Worm (Caenorhabditis elegans) whole organism, early embryonic: ENCODE data around the gene F09C6.12.

Source experiments
- B0310.2 ChIP-seq: sonication (generic microtip); optimal IDR thresholded peaks from 2 replicates; lab custom pipeline; 2016; ENCODE audit warnings: mild to moderate bottlenecking, missing genetic modification characterization, missing compliant biosample characterization
- F13C5.2 ChIP-seq: sonication (generic microtip); optimal IDR thresholded peaks from 2 replicates; lab custom pipeline; 2017; ENCODE audit warnings: mild to moderate bottlenecking, missing genetic modification characterization, inconsistent platforms, missing compliant biosample characterization
- aly-1 ChIP-seq: sonication (generic microtip); optimal IDR thresholded peaks from 2 replicates; lab custom pipeline; 2016; ENCODE audit warnings: missing genetic modification characterization, missing compliant biosample characterization
- ama-1 ChIP-seq: fragments of 150-350 bp; optimal IDR thresholded peaks from 2 replicates; lab custom pipeline; 2014
- ceh-13 ChIP-seq: fragments of 200-800 bp; sonication (Bioruptor generic); optimal IDR thresholded peaks from 2 replicates; lab custom pipeline; 2018; ENCODE audit warnings: mild to moderate bottlenecking, missing genetic modification characterization, missing compliant biosample characterization
- ceh-36 ChIP-seq: sonication (generic microtip); optimal IDR thresholded peaks from 2 replicates; lab custom pipeline; 2016; ENCODE audit warnings: missing genetic modification characterization, inconsistent platforms, missing compliant biosample characterization
- ets-7 ChIP-seq: sonication (generic microtip); optimal IDR thresholded peaks from 2 replicates; lab custom pipeline; 2016; ENCODE audit warnings: missing genotype, missing genetic modification characterization, missing compliant biosample characterization
- flt-1 ChIP-seq: fragments of 200-800 bp; sonication (Bioruptor generic); IDR thresholded peaks from 2 replicates; pipeline ENCODE4 v1.3.6; 2022; ENCODE audit warnings: missing genetic modification characterization, missing compliant biosample characterization
- hmbx-1 ChIP-seq: sonication (generic microtip); optimal IDR thresholded peaks from 2 replicates; lab custom pipeline; 2016; ENCODE audit warnings: mild to moderate bottlenecking, missing genetic modification characterization, missing compliant biosample characterization
- hmg-4 ChIP-seq: fragments of 200-800 bp; sonication (Bioruptor generic); optimal IDR thresholded peaks from 2 replicates; lab custom pipeline; 2018; ENCODE audit warnings: mild to moderate bottlenecking, missing genetic modification characterization, missing compliant biosample characterization
- hnd-1 ChIP-seq: sonication (generic microtip); optimal IDR thresholded peaks from 2 replicates; lab custom pipeline; 2016; ENCODE audit warnings: missing genetic modification characterization, missing compliant biosample characterization
- pes-1 ChIP-seq: fragments of 200-800 bp; sonication (Bioruptor generic); IDR thresholded peaks from 2 replicates; pipeline ENCODE4 v1.3.6; 2022; ENCODE audit warnings: missing genetic modification reagents, missing genetic modification characterization, missing compliant biosample characterization
- scrt-1 ChIP-seq: fragments of 200-800 bp; sonication (Bioruptor generic); IDR thresholded peaks from 2 replicates; pipeline ENCODE4 v1.3.6; 2022; ENCODE audit warnings: missing genetic modification characterization, missing compliant biosample characterization
- sea-1 ChIP-seq: fragments of 200-800 bp; sonication (Bioruptor generic); conservative IDR thresholded peaks from 2 replicates; pipeline ENCODE4 v1.3.6; 2022; ENCODE audit warnings: missing genetic modification characterization, missing compliant biosample characterization
- tbx-11 ChIP-seq: fragments of 200-800 bp; sonication (Bioruptor generic); IDR thresholded peaks from 2 replicates; pipeline ENCODE4 v1.3.6; 2022; ENCODE audit warnings: missing genetic modification characterization, missing compliant biosample characterization
- tbx-37 ChIP-seq: fragments of 200-800 bp; sonication (Bioruptor generic); conservative IDR thresholded peaks from 2 replicates; pipeline ENCODE4 v1.3.6; 2022; ENCODE audit warnings: missing genetic modification reagents, missing genetic modification characterization, missing compliant biosample characterization
- tra-4 ChIP-seq: sonication (generic microtip); optimal IDR thresholded peaks from 2 replicates; lab custom pipeline; 2017; ENCODE audit warnings: missing genetic modification characterization, missing compliant biosample characterization

Gene F09C6.12

ce11 chrV:16852002-16852401, 30.7 kb upstream of the F09C6.12 start, which contains the start of gene clec-37:
TSS of gene clec-37 (minus strand) at chrV:16852102.
- TF ChIP-seq ceh-13 (GFP tag; lab: Kevin White, UChicago) (no peak), tbx-11 (GFP tag; lab: Robert Waterston, UW) (no peak), ceh-36 (no peak), flt-1 (GFP tag; lab: Robert Waterston, UW) (no peak), scrt-1 (GFP tag; lab: Robert Waterston, UW) (no peak)

ce11 chrV:16853956-16854683, 28.5 kb upstream of the F09C6.12 start, which contains the start of the genes clec-35 and clec-27:
TSS of gene clec-35 (minus strand) at chrV:16854056.
TSS of gene clec-27 (plus strand) at chrV:16854633.
- TF ChIP-seq F13C5.2 (tag; lab: Kevin White, UChicago), result no peak
- no peak for TF ChIP-seq scrt-1 (GFP tag; lab: Robert Waterston, UW)
- TF ChIP-seq hmg-4 (GFP tag; lab: Kevin White, UChicago), result no peak
- TF ChIP-seq tra-4, result no peak
- no peak for TF ChIP-seq tbx-11 (GFP tag; lab: Robert Waterston, UW)
- TF ChIP-seq hmbx-1, result no peak
- TF ChIP-seq sea-1 (GFP tag; lab: Robert Waterston, UW), result no peak
- no peak for TF ChIP-seq ceh-13 (GFP tag; lab: Kevin White, UChicago)
- TF ChIP-seq aly-1 (tag; lab: Kevin White, UChicago), result no peak
- TF ChIP-seq B0310.2 (tag; lab: Kevin White, UChicago), result no peak
- TF ChIP-seq ceh-36, result no peak
- TF ChIP-seq ets-7 (tag; lab: Kevin White, UChicago), result no peak
- no peak for TF ChIP-seq tbx-37
- TF ChIP-seq ama-1 (lab: Kevin White, UChicago), result no peak
- TF ChIP-seq flt-1 (GFP tag; lab: Robert Waterston, UW), result no peak

- TF ChIP-seq flt-1 (GFP tag; lab: Robert Waterston, UW), result no peak
- TF ChIP-seq ets-7 (tag; lab: Kevin White, UChicago), result no peak
- TF ChIP-seq tbx-11 (GFP tag; lab: Robert Waterston, UW), result no peak
- no peak for TF ChIP-seq aly-1 (tag; lab: Kevin White, UChicago)
- TF ChIP-seq B0310.2 (tag; lab: Kevin White, UChicago), result no peak
- no peak for TF ChIP-seq tra-4
- no peak for TF ChIP-seq pes-1 (GFP tag; lab: Robert Waterston, UW)
- no peak for TF ChIP-seq tbx-37
- no peak for TF ChIP-seq ceh-36
- no peak for TF ChIP-seq ceh-13 (GFP tag; lab: Kevin White, UChicago)
- no peak for TF ChIP-seq scrt-1 (GFP tag; lab: Robert Waterston, UW)
Observed at ce11 chrV:16857977-16858479, 24.6 kb upstream of the F09C6.12 start, which contains the start of the genes clec-31 and clec-22. TSS of gene clec-31 (minus strand) at chrV:16858077. TSS of gene clec-22 (plus strand) at chrV:16858429.

ce11 chrV:16861719-16862118, 20.9 kb upstream of the F09C6.12 start, which contains the start of the genes clec-32 and clec-24:
TSS of gene clec-32 (minus strand) at chrV:16861819.
TSS of gene clec-24 (plus strand) at chrV:16862012.
- TF ChIP-seq tra-4 (no peak), hmbx-1 (no peak), tbx-37 (no peak), scrt-1 (GFP tag; lab: Robert Waterston, UW) (no peak), pes-1 (GFP tag; lab: Robert Waterston, UW) (no peak), tbx-11 (GFP tag; lab: Robert Waterston, UW) (no peak), hmg-4 (GFP tag; lab: Kevin White, UChicago) (no peak), hnd-1 (tag; lab: Kevin White, UChicago) (no peak)

ce11 chrV:16865404-16865803, 17.3 kb upstream of the F09C6.12 start, which contains the start of gene clec-28:
TSS of gene clec-28 (plus strand) at chrV:16865704.
- no peak for TF ChIP-seq tbx-11 (GFP tag; lab: Robert Waterston, UW)
- no peak for TF ChIP-seq hmbx-1
- TF ChIP-seq F13C5.2 (tag; lab: Kevin White, UChicago), result no peak
- no peak for TF ChIP-seq ama-1 (lab: Kevin White, UChicago)
- no peak for TF ChIP-seq ceh-36
- no peak for TF ChIP-seq ets-7 (tag; lab: Kevin White, UChicago)
- no peak for TF ChIP-seq flt-1 (GFP tag; lab: Robert Waterston, UW)
- TF ChIP-seq hnd-1 (tag; lab: Kevin White, UChicago), result no peak
- TF ChIP-seq tbx-37, result no peak
- TF ChIP-seq aly-1 (tag; lab: Kevin White, UChicago), result no peak
- TF ChIP-seq sea-1 (GFP tag; lab: Robert Waterston, UW), result no peak
- no peak for TF ChIP-seq B0310.2 (tag; lab: Kevin White, UChicago)
- no peak for TF ChIP-seq tra-4
- TF ChIP-seq scrt-1 (GFP tag; lab: Robert Waterston, UW), result no peak
- no peak for TF ChIP-seq hmg-4 (GFP tag; lab: Kevin White, UChicago)
- TF ChIP-seq pes-1 (GFP tag; lab: Robert Waterston, UW), result no peak
- no peak for TF ChIP-seq ceh-13 (GFP tag; lab: Kevin White, UChicago)

- no peak for TF ChIP-seq flt-1 (GFP tag; lab: Robert Waterston, UW)
- TF ChIP-seq ceh-36, result no peak
- no peak for TF ChIP-seq ets-7 (tag; lab: Kevin White, UChicago)
- TF ChIP-seq tbx-11 (GFP tag; lab: Robert Waterston, UW), result no peak
- TF ChIP-seq hmbx-1, result no peak
- no peak for TF ChIP-seq aly-1 (tag; lab: Kevin White, UChicago)
- TF ChIP-seq scrt-1 (GFP tag; lab: Robert Waterston, UW), result no peak
- no peak for TF ChIP-seq sea-1 (GFP tag; lab: Robert Waterston, UW)
- no peak for TF ChIP-seq F13C5.2 (tag; lab: Kevin White, UChicago)
- no peak for TF ChIP-seq pes-1 (GFP tag; lab: Robert Waterston, UW)
- no peak for TF ChIP-seq hmg-4 (GFP tag; lab: Kevin White, UChicago)
- no peak for TF ChIP-seq tbx-37
- TF ChIP-seq B0310.2 (tag; lab: Kevin White, UChicago), result no peak
- no peak for TF ChIP-seq tra-4
- no peak for TF ChIP-seq ama-1 (lab: Kevin White, UChicago)
- TF ChIP-seq ceh-13 (GFP tag; lab: Kevin White, UChicago), result no peak
- TF ChIP-seq hnd-1 (tag; lab: Kevin White, UChicago), result no peak
Observed at ce11 chrV:16869740-16870139, 12.9 kb upstream of the F09C6.12 start, which contains the start of gene clec-33. TSS of gene clec-33 (minus strand) at chrV:16869840.
